Fruit fly (Drosophila melanogaster) whole organism, wandering third instar larva: ENCODE data around the gene Reg-2.

ENCODE experiments used
- Abd-B ChIP-seq: fragments of >200 bp; optimal IDR thresholded peaks from 2 replicates; lab custom pipeline; 2017; ENCODE audit warnings: missing biosample characterization, missing genetic modification characterization
- CG32264 ChIP-seq: fragments of 200-800 bp; sonication (Bioruptor generic); optimal IDR thresholded peaks from 2 replicates; lab custom pipeline; 2016; ENCODE audit warnings: missing biosample characterization, missing genetic modification characterization
- CG9705 ChIP-seq: fragments of 200-800 bp; sonication (Bioruptor generic); optimal IDR thresholded peaks from 2 replicates; lab custom pipeline; 2018; ENCODE audit warnings: missing biosample characterization, mild to moderate bottlenecking, missing genetic modification characterization
- CrebA ChIP-seq: fragments of 200-800 bp; sonication (Bioruptor generic); optimal IDR thresholded peaks from 2 replicates; lab custom pipeline; 2016; ENCODE audit warnings: missing biosample characterization, mild to moderate bottlenecking, missing genetic modification characterization, borderline replicate concordance
- Dfd ChIP-seq: fragments of >200 bp; optimal IDR thresholded peaks from 2 replicates; lab custom pipeline; 2017; ENCODE audit warnings: missing biosample characterization, missing genetic modification characterization
- Dif ChIP-seq: fragments of 200-275, 200-300 bp; sonication (Bioruptor generic); optimal IDR thresholded peaks from 2 replicates; lab custom pipeline; 2018; ENCODE audit warnings: missing biosample characterization, missing genetic modification characterization; ENCODE audit not compliant: partially characterized antibody
- GATAd ChIP-seq: sonication (Bioruptor generic); optimal IDR thresholded peaks from 2 replicates; lab custom pipeline; 2016; ENCODE audit warnings: missing biosample characterization, missing genetic modification characterization
- HLH106 ChIP-seq: fragments of 200-800 bp; optimal IDR thresholded peaks from 3 replicates; lab custom pipeline; 2019; ENCODE audit warnings: missing biosample characterization, mild to moderate bottlenecking, missing genetic modification characterization, moderate library complexity
- Hnf4 ChIP-seq: fragments of 200-800 bp; sonication (Bioruptor generic); optimal IDR thresholded peaks from 2 replicates; lab custom pipeline; 2016; ENCODE audit warnings: missing biosample characterization, mild to moderate bottlenecking, missing genetic modification characterization
- Hr78 ChIP-seq: fragments of >200 bp; optimal IDR thresholded peaks from 2 replicates; lab custom pipeline; 2017; ENCODE audit warnings: missing biosample characterization, missing genetic modification characterization
- Hr83 ChIP-seq: fragments of 200-300 bp; sonication (Bioruptor generic); optimal IDR thresholded peaks from 2 replicates; lab custom pipeline; 2016; ENCODE audit warnings: missing biosample characterization, mild to moderate bottlenecking, missing genetic modification characterization, moderate library complexity; ENCODE audit not compliant: poor library complexity, severe bottlenecking
- Jra ChIP-seq: sonication (Bioruptor generic); optimal IDR thresholded peaks from 2 replicates; lab custom pipeline; 2016; ENCODE audit warnings: missing biosample characterization, missing genetic modification characterization
- Mio ChIP-seq: sonication (Bioruptor generic); optimal IDR thresholded peaks from 2 replicates; lab custom pipeline; 2016; ENCODE audit warnings: missing biosample characterization, missing genetic modification characterization
- Myc ChIP-seq: fragments of >200 bp; optimal IDR thresholded peaks from 2 replicates; lab custom pipeline; 2017
- N ChIP-seq: fragments of >200 bp; optimal IDR thresholded peaks from 2 replicates; lab custom pipeline; 2018; ENCODE audit warnings: missing biosample characterization, missing external identifiers, missing genetic modification characterization
- OdsH ChIP-seq: fragments of 200-800 bp; sonication (Bioruptor generic); optimal IDR thresholded peaks from 2 replicates; lab custom pipeline; 2016; ENCODE audit warnings: missing biosample characterization, mild to moderate bottlenecking, missing genetic modification characterization
- Rel ChIP-seq, 2 experiments: fragments of 200-800 bp; sonication (Bioruptor generic) in 1 of 2; optimal IDR thresholded peaks; 2 replicates in 1 of 2; 3 replicates in 1 of 2; lab custom pipeline; 2016 to 2019; ENCODE audit warnings: mild to moderate bottlenecking in 2 of 2, missing biosample characterization in 2 of 2, missing genetic modification characterization in 2 of 2, moderate library complexity in 1 of 2
- Sp1 ChIP-seq: fragments of 200-800 bp; sonication (Bioruptor generic); optimal IDR thresholded peaks from 3 replicates; lab custom pipeline; 2019; ENCODE audit warnings: missing biosample characterization, mild to moderate bottlenecking, missing genetic modification characterization, moderate library complexity
- Vsx2 ChIP-seq: fragments of 200-300, 225-300 bp; sonication (Bioruptor generic); optimal IDR thresholded peaks from 2 replicates; lab custom pipeline; 2018; ENCODE audit warnings: missing biosample characterization, missing genetic modification characterization; ENCODE audit not compliant: partially characterized antibody
- br ChIP-seq: fragments of 200-800 bp; sonication (Bioruptor generic); optimal IDR thresholded peaks from 2 replicates; lab custom pipeline; 2016; ENCODE audit warnings: missing biosample characterization, missing genetic modification characterization
- brk ChIP-seq: fragments of 200-800 bp; sonication (Bioruptor generic); optimal IDR thresholded peaks from 2 replicates; lab custom pipeline; 2016; ENCODE audit warnings: missing biosample characterization, mild to moderate bottlenecking, missing genetic modification characterization
- dl ChIP-seq, 2 experiments: fragments of 175-275, 200-275 bp in 1 of 2; fragments of 200-275 bp in 1 of 2; sonication (Bioruptor generic); optimal IDR thresholded peaks; lab custom pipeline; 2018; ENCODE audit warnings: mild to moderate bottlenecking in 2 of 2, missing biosample characterization in 2 of 2, missing genetic modification characterization in 2 of 2, moderate library complexity in 2 of 2; ENCODE audit not compliant: partially characterized antibody in 2 of 2, insufficient read depth in 1 of 2
- dmrt93B ChIP-seq: fragments of 200-800 bp; sonication (Bioruptor generic); optimal IDR thresholded peaks from 2 replicates; lab custom pipeline; 2018; ENCODE audit warnings: missing biosample characterization, mild to moderate bottlenecking, missing genetic modification characterization
- dsf ChIP-seq: sonication (Bioruptor generic); optimal IDR thresholded peaks from 2 replicates; lab custom pipeline; 2016; ENCODE audit warnings: missing biosample characterization, missing genetic modification characterization, borderline replicate concordance
- ey ChIP-seq: fragments of 200-800 bp; sonication (Bioruptor generic); optimal IDR thresholded peaks from 2 replicates; lab custom pipeline; 2016; ENCODE audit warnings: missing biosample characterization, missing genetic modification characterization
- foxo ChIP-seq, 2 experiments: fragments of 200-800 bp; sonication (Bioruptor generic); optimal IDR thresholded peaks; 2 replicates in 1 of 2; 3 replicates in 1 of 2; lab custom pipeline; 2016 to 2017; ENCODE audit warnings: missing biosample characterization in 2 of 2, missing genetic modification characterization in 2 of 2
- fru ChIP-seq: fragments of 200-800 bp; sonication (Bioruptor generic); optimal IDR thresholded peaks from 3 replicates; lab custom pipeline; 2016; ENCODE audit warnings: missing biosample characterization, mild to moderate bottlenecking, missing genetic modification characterization
- h ChIP-seq: fragments of 200-800 bp; sonication (Bioruptor generic); optimal IDR thresholded peaks from 3 replicates; lab custom pipeline; 2016; ENCODE audit warnings: missing biosample characterization, mild to moderate bottlenecking, missing genetic modification characterization
- jim ChIP-seq: fragments of 175-275, 200-325 bp; sonication (Bioruptor generic); optimal IDR thresholded peaks from 2 replicates; lab custom pipeline; 2016; ENCODE audit warnings: missing biosample characterization, mild to moderate bottlenecking, missing genetic modification characterization
- lola ChIP-seq: fragments of >200 bp; optimal IDR thresholded peaks from 2 replicates; lab custom pipeline; 2017; ENCODE audit warnings: missing biosample characterization, missing genetic modification characterization
- pan ChIP-seq: fragments of >200 bp; optimal IDR thresholded peaks from 2 replicates; lab custom pipeline; 2017
- psq ChIP-seq: fragments of 200-800 bp; sonication (Bioruptor generic); optimal IDR thresholded peaks from 3 replicates; lab custom pipeline; 2017; ENCODE audit warnings: missing biosample characterization, mild to moderate bottlenecking, missing genetic modification characterization, moderate library complexity
- rgr ChIP-seq: fragments of 200-800 bp; sonication (Bioruptor generic); optimal IDR thresholded peaks from 3 replicates; lab custom pipeline; 2016; ENCODE audit warnings: missing biosample characterization, mild to moderate bottlenecking, missing genetic modification characterization
- sage ChIP-seq: fragments of 200-800 bp; sonication (Bioruptor generic); optimal IDR thresholded peaks from 2 replicates; lab custom pipeline; 2016; ENCODE audit warnings: missing biosample characterization, mild to moderate bottlenecking, missing genetic modification characterization
- sv ChIP-seq: fragments of 200-800 bp; sonication (Bioruptor generic); optimal IDR thresholded peaks from 3 replicates; lab custom pipeline; 2016; ENCODE audit warnings: missing biosample characterization, missing genetic modification characterization
- tai ChIP-seq: sonication (Bioruptor generic); optimal IDR thresholded peaks from 2 replicates; lab custom pipeline; 2016; ENCODE audit warnings: missing biosample characterization, missing genetic modification characterization
- usp ChIP-seq: fragments of >200 bp; optimal IDR thresholded peaks from 2 replicates; lab custom pipeline; 2017; ENCODE audit warnings: missing biosample characterization, missing genetic modification characterization
- woc ChIP-seq: sonication (Bioruptor generic); optimal IDR thresholded peaks from 2 replicates; lab custom pipeline; 2016; ENCODE audit warnings: missing biosample characterization, mild to moderate bottlenecking, missing genetic modification characterization

Gene Reg-2

dm6 chr3L:561772-562454 is 44.5 kb downstream of the Reg-2 start:
- TF ChIP-seq CG9705 (GFP tag; lab: Kevin White, UChicago) (no peak), rgr (GFP tag; lab: Kevin White, UChicago) (no peak), GATAd (GFP tag; lab: Kevin White, UChicago) (no peak), br (no peak), brk (GFP tag; lab: Kevin White, UChicago) (no peak)

DNA sequence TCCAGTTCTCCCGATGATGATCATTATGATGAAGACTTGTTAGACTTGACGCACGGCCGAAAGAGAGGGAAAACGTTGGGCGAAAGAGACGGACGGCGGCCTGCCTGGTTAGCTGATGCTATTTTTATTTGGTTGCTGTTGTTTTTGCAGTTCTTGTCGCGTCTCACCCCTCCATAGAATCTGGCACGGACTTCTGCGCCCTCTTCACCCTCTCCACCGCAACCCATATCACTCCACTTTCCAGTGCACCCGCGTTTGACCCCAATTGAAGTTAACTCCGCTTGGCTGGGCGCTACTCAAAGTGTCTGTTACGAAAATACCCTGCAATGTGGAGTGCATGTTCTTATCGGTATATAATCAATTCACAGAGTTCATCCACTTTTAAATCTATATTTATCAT is 45.3 kb downstream of the Reg-2 start:
- TF ChIP-seq Dif (GFP tag; lab: Kevin White, UChicago) (no peak), Dfd (GFP tag; lab: Kevin White, UChicago) (peak; percentile 28)

- TF ChIP-seq Sp1 (GFP tag; lab: Kevin White, UChicago) (no peak), dl (GFP tag; optimal IDR thresholded peaks at IDR 0.05; lab: Kevin White, UChicago; ENCODE audit: insufficient read depth in 1 of 2, partially characterized antibody in 2 of 2) (no peak), Rel (GFP tag; optimal IDR thresholded peaks at IDR 0.05; lab: Kevin White, UChicago) (no peak), Rel (tag; optimal IDR thresholded peaks at IDR 0.05; lab: Kevin White, UChicago) (peak; percentile 27)
These were observed 46.9 kb downstream of the Reg-2 start for dm6 chr3L:559390-560034.

DNA sequence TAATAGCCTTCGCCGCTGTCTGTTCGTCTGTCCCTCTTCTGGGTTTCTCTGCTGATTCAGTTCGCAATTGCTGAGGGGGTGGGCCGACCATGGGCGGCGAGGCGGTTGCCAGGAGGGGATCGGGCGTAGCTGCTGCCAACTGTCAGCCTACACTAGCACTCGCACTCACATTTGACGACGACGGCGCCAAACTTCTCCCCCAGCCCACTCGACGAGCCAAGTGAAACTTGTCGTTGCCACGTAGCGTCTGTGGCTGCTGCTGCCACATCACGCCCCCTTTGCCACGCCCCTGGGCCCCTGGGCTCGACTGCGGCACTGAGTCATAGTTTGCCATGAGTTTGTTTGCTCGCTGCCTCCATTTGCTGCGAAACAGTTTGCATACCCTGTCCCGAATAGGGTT is 49.1 kb downstream of the Reg-2 start:
- no peak for TF ChIP-seq pan (lab: Kevin White, UChicago)
- TF ChIP-seq br, result peak; percentile 52
- TF ChIP-seq GATAd (GFP tag; lab: Kevin White, UChicago), result no peak
- TF ChIP-seq Mio (GFP tag; lab: Kevin White, UChicago), result no peak
- peak; percentile 41 for TF ChIP-seq fru (GFP tag; lab: Kevin White, UChicago)
- TF ChIP-seq usp (GFP tag; lab: Kevin White, UChicago), result no peak
- TF ChIP-seq tai, result no peak
- TF ChIP-seq dl (GFP tag; optimal IDR thresholded peaks at IDR 0.05; lab: Kevin White, UChicago; ENCODE audit: insufficient read depth in 1 of 2, partially characterized antibody in 2 of 2), result no peak
- TF ChIP-seq rgr (GFP tag; lab: Kevin White, UChicago), result peak; percentile 49
- TF ChIP-seq sage (GFP tag; lab: Kevin White, UChicago), result no peak
- TF ChIP-seq Hr78 (GFP tag; lab: Kevin White, UChicago), result no peak
- TF ChIP-seq Abd-B, result no peak
- no peak for TF ChIP-seq Dfd (GFP tag; lab: Kevin White, UChicago)
- TF ChIP-seq Hnf4 (GFP tag; lab: Kevin White, UChicago), result no peak
- peak; percentile 53 for TF ChIP-seq HLH106 (tag; lab: Kevin White, UChicago)
- no peak for TF ChIP-seq brk (GFP tag; lab: Kevin White, UChicago)
- peak; percentile 51 for TF ChIP-seq ey
- TF ChIP-seq dmrt93B, result peak; percentile 10
- peak; percentile 51 for TF ChIP-seq h (GFP tag; lab: Kevin White, UChicago)
- TF ChIP-seq woc (GFP tag; lab: Kevin White, UChicago), result no peak
- TF ChIP-seq Myc (lab: Kevin White, UChicago), result no peak
- TF ChIP-seq N (GFP tag; lab: Kevin White, UChicago), result no peak
- TF ChIP-seq Hr83 (GFP tag; lab: Kevin White, UChicago), result no peak
- TF ChIP-seq Dif (GFP tag; lab: Kevin White, UChicago), result no peak
- peak in 1 of 2 experiments; percentile 66 for TF ChIP-seq foxo (GFP tag; optimal IDR thresholded peaks at IDR 0.05; lab: Kevin White, UChicago)
- no peak for TF ChIP-seq CG9705 (GFP tag; lab: Kevin White, UChicago)
- TF ChIP-seq lola (GFP tag; lab: Kevin White, UChicago), result no peak
- TF ChIP-seq Vsx2, result no peak
- TF ChIP-seq CrebA, result no peak
- no peak for TF ChIP-seq Jra (GFP tag; lab: Kevin White, UChicago)
- peak; percentile 20 for TF ChIP-seq OdsH
- TF ChIP-seq sv, result no peak
- peak; percentile 31 for TF ChIP-seq psq (GFP tag; lab: Kevin White, UChicago)
- peak; percentile 8 for TF ChIP-seq Sp1 (GFP tag; lab: Kevin White, UChicago)
- no peak for TF ChIP-seq jim
- TF ChIP-seq CG32264 (GFP tag; lab: Kevin White, UChicago), result no peak
- no peak for TF ChIP-seq dsf
- no peak for TF ChIP-seq Rel (GFP tag; optimal IDR thresholded peaks at IDR 0.05; lab: Kevin White, UChicago)
- TF ChIP-seq Rel (tag; optimal IDR thresholded peaks at IDR 0.05; lab: Kevin White, UChicago), result no peak
